Worm (Caenorhabditis elegans) whole organism, late embryonic: ENCODE measurements around the gene gba-2.
"Not testable (repeated sequence)": the region's sequence is repeated elsewhere in the genome, so short reads cannot be mapped to it uniquely, and the experiment has no call there.

Experiments used
- C38D4.7 ChIP-seq: fragments of 200-800 bp; sonication (Bioruptor generic); optimal IDR thresholded peaks from 2 replicates; lab custom pipeline; 2018; ENCODE audit warnings: mild to moderate bottlenecking, missing genetic modification characterization, moderate library complexity, missing compliant biosample characterization
- F13H6.1 ChIP-seq: sonication (generic microtip); optimal IDR thresholded peaks from 2 replicates; lab custom pipeline; 2016; ENCODE audit warnings: missing genetic modification characterization, missing compliant biosample characterization
- K02D7.2 ChIP-seq: sonication (generic microtip); optimal IDR thresholded peaks from 2 replicates; lab custom pipeline; 2017; ENCODE audit warnings: mild to moderate bottlenecking, missing genetic modification characterization, missing compliant biosample characterization
- ama-1 ChIP-seq: fragments of 150-350 bp; optimal IDR thresholded peaks from 2 replicates; lab custom pipeline; 2014
- ceh-14 ChIP-seq: sonication (generic microtip); optimal IDR thresholded peaks from 2 replicates; lab custom pipeline; 2016; ENCODE audit warnings: missing genotype, missing genetic modification characterization, missing compliant biosample characterization
- ceh-18 ChIP-seq: sonication (generic microtip); optimal IDR thresholded peaks from 2 replicates; lab custom pipeline; 2016; ENCODE audit warnings: missing genetic modification characterization, missing compliant biosample characterization
- ceh-22 ChIP-seq: sonication (generic microtip); optimal IDR thresholded peaks from 2 replicates; lab custom pipeline; 2017; ENCODE audit warnings: missing biosample characterization, missing genetic modification characterization
- ceh-24 ChIP-seq: sonication (generic microtip); optimal IDR thresholded peaks from 2 replicates; lab custom pipeline; 2016; ENCODE audit warnings: mild to moderate bottlenecking, missing genetic modification characterization, missing compliant biosample characterization
- ceh-31 ChIP-seq: sonication (generic microtip); optimal IDR thresholded peaks from 2 replicates; lab custom pipeline; 2016; ENCODE audit warnings: missing genetic modification characterization, missing compliant biosample characterization
- ceh-6 ChIP-seq: fragments of 200-800 bp; sonication (Bioruptor generic); optimal IDR thresholded peaks from 2 replicates; lab custom pipeline; 2018; ENCODE audit warnings: mild to moderate bottlenecking, missing genetic modification characterization, missing compliant biosample characterization
- che-1 ChIP-seq: sonication (generic microtip); optimal IDR thresholded peaks from 2 replicates; lab custom pipeline; 2016; ENCODE audit warnings: mild to moderate bottlenecking, missing genetic modification characterization, missing compliant biosample characterization
- dmd-4 ChIP-seq: sonication (generic microtip); optimal IDR thresholded peaks from 2 replicates; lab custom pipeline; 2016; ENCODE audit warnings: borderline replicate concordance, missing genetic modification characterization, missing compliant biosample characterization
- dve-1 ChIP-seq: sonication (generic microtip); optimal IDR thresholded peaks from 2 replicates; lab custom pipeline; 2017; ENCODE audit warnings: antibody characterized with exemption, mild to moderate bottlenecking, missing genetic modification characterization, missing compliant biosample characterization
- elt-2 ChIP-seq: sonication (generic microtip); optimal IDR thresholded peaks from 2 replicates; lab custom pipeline; 2016; ENCODE audit warnings: missing genetic modification reagents, missing genetic modification characterization, missing compliant biosample characterization
- fkh-6 ChIP-seq: sonication (generic microtip); optimal IDR thresholded peaks from 2 replicates; lab custom pipeline; 2016; ENCODE audit warnings: missing genetic modification characterization, missing compliant biosample characterization
- hlh-15 ChIP-seq: sonication (generic microtip); optimal IDR thresholded peaks from 2 replicates; lab custom pipeline; 2016; ENCODE audit warnings: missing genetic modification characterization, missing compliant biosample characterization
- hlh-30 ChIP-seq: sonication (generic microtip); optimal IDR thresholded peaks from 2 replicates; lab custom pipeline; 2017; ENCODE audit warnings: antibody characterized with exemption, missing genetic modification characterization, missing compliant biosample characterization; ENCODE audit not compliant: insufficient read depth
- hlh-6 ChIP-seq: sonication (generic microtip); optimal IDR thresholded peaks from 2 replicates; lab custom pipeline; 2016; ENCODE audit warnings: missing genotype, missing genetic modification characterization, missing compliant biosample characterization
- lim-6 ChIP-seq: sonication (generic microtip); optimal IDR thresholded peaks from 2 replicates; lab custom pipeline; 2016; ENCODE audit warnings: missing genetic modification characterization, missing compliant biosample characterization
- lin-11 ChIP-seq: fragments of 200-800 bp; sonication (Bioruptor generic); optimal IDR thresholded peaks from 2 replicates; lab custom pipeline; 2018; ENCODE audit warnings: mild to moderate bottlenecking, missing genetic modification characterization, missing compliant biosample characterization
- madf-2 ChIP-seq: sonication (generic microtip); optimal IDR thresholded peaks from 2 replicates; lab custom pipeline; 2017; ENCODE audit warnings: missing genetic modification characterization, missing compliant biosample characterization
- nfya-1 ChIP-seq: sonication (generic microtip); optimal IDR thresholded peaks from 2 replicates; lab custom pipeline; 2017; ENCODE audit warnings: missing genetic modification characterization, mild to moderate bottlenecking, missing compliant biosample characterization, antibody characterized with exemption, moderate library complexity
- nhr-11 ChIP-seq: fragments of 150-350 bp; optimal IDR thresholded peaks from 2 replicates; lab custom pipeline; 2014; ENCODE audit warnings: missing biosample characterization, missing genetic modification characterization
- npax-4 ChIP-seq: sonication (generic microtip); optimal IDR thresholded peaks from 2 replicates; lab custom pipeline; 2016; ENCODE audit warnings: missing genetic modification characterization, missing compliant biosample characterization
- pag-3 ChIP-seq: sonication (generic microtip); optimal IDR thresholded peaks from 2 replicates; lab custom pipeline; 2016; ENCODE audit warnings: missing compliant biosample characterization, missing genetic modification characterization, borderline replicate concordance
- pax-1 ChIP-seq: fragments of 150-350 bp; optimal IDR thresholded peaks from 2 replicates; lab custom pipeline; 2014; ENCODE audit warnings: missing biosample characterization, missing genetic modification characterization
- pha-2 ChIP-seq: sonication (generic microtip); optimal IDR thresholded peaks from 2 replicates; lab custom pipeline; 2017; ENCODE audit warnings: mild to moderate bottlenecking, missing genetic modification characterization, missing compliant biosample characterization
- pha-4 ChIP-seq: fragments of 150-350 bp; optimal IDR thresholded peaks from 2 replicates; lab custom pipeline; 2018; ENCODE audit warnings: missing biosample characterization, missing genetic modification reagents, missing genetic modification characterization
- ref-2 ChIP-seq: sonication (generic microtip); optimal IDR thresholded peaks from 2 replicates; lab custom pipeline; 2016; ENCODE audit warnings: missing genetic modification characterization, missing compliant biosample characterization
- tbx-7 ChIP-seq: sonication (generic microtip); optimal IDR thresholded peaks from 2 replicates; lab custom pipeline; 2016; ENCODE audit warnings: missing genotype, missing genetic modification characterization, missing compliant biosample characterization
- ttx-3 ChIP-seq: sonication (generic microtip); optimal IDR thresholded peaks from 2 replicates; lab custom pipeline; 2016; ENCODE audit warnings: missing genetic modification reagents, missing genetic modification characterization, missing compliant biosample characterization
- unc-3 ChIP-seq, 2 experiments: fragments of 200-800 bp in 1 of 2; sonication (Bioruptor generic) in 1 of 2; sonication (generic microtip) in 1 of 2; conservative IDR thresholded peaks in 1 of 2; optimal IDR thresholded peaks in 1 of 2; 2 replicates each; pipeline versions ENCODE4 v1.3.6 to Lab custom; 2016 to 2022; ENCODE audit warnings: missing compliant biosample characterization in 2 of 2, missing genetic modification characterization in 2 of 2, missing genetic modification reagents in 1 of 2
- unc-42 ChIP-seq: sonication (generic microtip); optimal IDR thresholded peaks from 2 replicates; lab custom pipeline; 2016; ENCODE audit warnings: missing genotype, missing genetic modification characterization, missing compliant biosample characterization
- ztf-16 ChIP-seq: sonication (generic microtip); optimal IDR thresholded peaks from 2 replicates; lab custom pipeline; 2017; ENCODE audit warnings: missing genetic modification characterization, missing compliant biosample characterization

The gba-2 gene

ce11 chrII:2166376-2166775 is 19.9 kb downstream of the gba-2 start, which contains the start of gene C33C12.4:
Gene C33C12.4, minus strand, starts transcription at chrII:2166476.
- no peak for TF ChIP-seq unc-3 (GFP tag; conservative IDR thresholded peaks at IDR 0.05; lab: Robert Waterston, UW)
- TF ChIP-seq unc-3 (tag; optimal IDR thresholded peaks at IDR 0.05; lab: Kevin White, UChicago), result no peak
- TF ChIP-seq pax-1 (tag; lab: Kevin White, UChicago), result no peak
- no peak for TF ChIP-seq hlh-15 (tag; lab: Kevin White, UChicago)
- no peak for TF ChIP-seq pha-2 (tag; lab: Kevin White, UChicago)
- TF ChIP-seq ref-2, result no peak
- no peak for TF ChIP-seq ceh-31 (tag; lab: Kevin White, UChicago)
- no peak for TF ChIP-seq elt-2
- TF ChIP-seq hlh-30 (tag; lab: Kevin White, UChicago), result no peak
- no peak for TF ChIP-seq pag-3 (tag; lab: Kevin White, UChicago)
- no peak for TF ChIP-seq dve-1 (tag; lab: Kevin White, UChicago)
- TF ChIP-seq dmd-4, result no peak
- no peak for TF ChIP-seq madf-2
- no peak for TF ChIP-seq che-1 (tag; lab: Kevin White, UChicago)
- no peak for TF ChIP-seq ama-1
- no peak for TF ChIP-seq ceh-24
- TF ChIP-seq F13H6.1 (tag; lab: Kevin White, UChicago), result no peak
- no peak for TF ChIP-seq lin-11 (tag; lab: Kevin White, UChicago)
- TF ChIP-seq ceh-6 (GFP tag; lab: Kevin White, UChicago), result no peak

ce11 chrII:2163370-2163882 is 22.8 kb downstream of the gba-2 start, which contains the start of gene C33C12.11:
Gene C33C12.11, minus strand, starts transcription at chrII:2163832.
- not testable (repeated sequence) for TF ChIP-seq pha-4 (tag; lab: Kevin White, UChicago); npax-4; ztf-16
- TF ChIP-seq, all 69 proteins: peak for 0; not testable (repeated sequence) for 69

- not testable (repeated sequence) for TF ChIP-seq ref-2, ceh-22, hlh-6
Measured at ce11 chrII:2153708-2154107, 32.5 kb downstream of the gba-2 start, which contains the start of gene math-18. Gene math-18, plus strand, starts transcription at chrII:2154008.

ce11 chrII:2152455-2152854 is 33.8 kb downstream of the gba-2 start:
- TF ChIP-seq lin-11 (tag; lab: Kevin White, UChicago) (no peak), ceh-14 (tag; lab: Kevin White, UChicago) (no peak), K02D7.2 (tag; lab: Kevin White, UChicago) (no peak), nhr-11 (tag; lab: Kevin White, UChicago) (no peak)

ce11 chrII:2150485-2150985 is 35.7 kb downstream of the gba-2 start, which contains the start of the genes C40A11.7 and C40A11.8:
Gene C40A11.7, minus strand, starts transcription at chrII:2150585.
Gene C40A11.8, minus strand, starts transcription at chrII:2150935.
- TF ChIP-seq pag-3 (tag; lab: Kevin White, UChicago) (no peak), C38D4.7 (GFP tag; lab: Kevin White, UChicago) (no peak), K02D7.2 (tag; lab: Kevin White, UChicago) (no peak), madf-2 (no peak), ceh-18 (no peak), ceh-14 (tag; lab: Kevin White, UChicago) (no peak), tbx-7 (tag; lab: Kevin White, UChicago) (no peak), ttx-3 (no peak), fkh-6 (tag; lab: Kevin White, UChicago) (no peak), unc-42 (no peak), nfya-1 (tag; lab: Kevin White, UChicago) (no peak), lin-11 (tag; lab: Kevin White, UChicago) (no peak), pax-1 (tag; lab: Kevin White, UChicago) (no peak), lim-6 (no peak)
- TF ChIP-seq, all 69 proteins: peak for 0
